Fruit fly (Drosophila melanogaster): ENCODE data around the gene Pcyt2.

Pcyt2 gene

dm6 chr3L:1602064-1602832 lies 49.0 kb downstream of the Pcyt2 start, which contains the start of gene CG12104 (continued):
- TF ChIP-seq CG11456 (GFP tag; IDR thresholded peaks at IDR 0.05) (no peak), CG4617 (GFP tag; optimal IDR thresholded peaks at IDR 0.05; ENCODE audit: borderline replicate concordance) (peak; percentile 68), Fer2 (tag; optimal IDR thresholded peaks at IDR 0.05) (no peak), CG30431 (GFP tag; optimal IDR thresholded peaks at IDR 0.05) (no peak), Bdp1 (GFP tag; optimal IDR thresholded peaks at IDR 0.05) (no peak), row (GFP tag; IDR thresholded peaks at IDR 0.05) (peak; percentile 71), HmgD (GFP tag; optimal IDR thresholded peaks at IDR 0.05) (no peak), run (tag; optimal IDR thresholded peaks at IDR 0.05) (peak; percentile 18), CG17829 (tag; optimal IDR thresholded peaks at IDR 0.05) (peak; percentile 29), Blimp-1 (GFP tag; optimal IDR thresholded peaks at IDR 0.05) (no peak), Antp (GFP tag; optimal IDR thresholded peaks at IDR 0.05) (no peak), chm (GFP tag; IDR thresholded peaks at IDR 0.05) (no peak), CG8944 (GFP tag; optimal IDR thresholded peaks at IDR 0.05) (no peak), Sin3A (optimal IDR thresholded peaks at IDR 0.05) (peak; percentile 15), CG10321 (GFP tag; IDR thresholded peaks at IDR 0.05) (no peak), Elba2 (GFP tag; optimal IDR thresholded peaks at IDR 0.05) (no peak), bab2 (GFP tag; optimal IDR thresholded peaks at IDR 0.05) (no peak), grau (tag; optimal IDR thresholded peaks at IDR 0.05) (peak; percentile 37), MBD-R2 (GFP tag; IDR thresholded peaks at IDR 0.05) (peak; percentile 75), Ssrp (tag; optimal IDR thresholded peaks at IDR 0.05) (no peak), zen2 (GFP tag; IDR thresholded peaks at IDR 0.05; ENCODE audit: partially characterized antibody) (no peak), lov (optimal IDR thresholded peaks at IDR 0.05) (no peak), lov (GFP tag; IDR thresholded peaks at IDR 0.05) (no peak), unc-4 (GFP tag; IDR thresholded peaks at IDR 0.05; ENCODE audit: partially characterized antibody) (no peak), gcm (GFP tag; optimal IDR thresholded peaks at IDR 0.05) (peak; percentile 19), CG15479 (GFP tag; optimal IDR thresholded peaks at IDR 0.05) (peak; percentile 91), fru (optimal IDR thresholded peaks at IDR 0.05) (no peak), CG11723 (GFP tag; optimal IDR thresholded peaks at IDR 0.05) (no peak), CG31365 (tag; optimal IDR thresholded peaks at IDR 0.05) (no peak), az2 (GFP tag; optimal IDR thresholded peaks at IDR 0.05) (no peak), crol (GFP tag; IDR thresholded peaks at IDR 0.05) (peak; percentile 96), Atf3 (GFP tag; optimal IDR thresholded peaks at IDR 0.05) (no peak), CG16863 (GFP tag; optimal IDR thresholded peaks at IDR 0.05) (no peak), grn (GFP tag; optimal IDR thresholded peaks at IDR 0.05) (peak; percentile 79), tna (GFP tag; IDR thresholded peaks at IDR 0.05; ENCODE audit: partially characterized antibody) (no peak), Sox102F (GFP tag; optimal IDR thresholded peaks at IDR 0.05) (no peak), eyg (GFP tag; optimal IDR thresholded peaks at IDR 0.05) (no peak), Dip3 (GFP tag; optimal IDR thresholded peaks at IDR 0.05) (no peak), CG34376 (GFP tag; optimal IDR thresholded peaks at IDR 0.05) (peak; percentile 55), prd (optimal IDR thresholded peaks at IDR 0.05) (no peak), prd (GFP tag; IDR thresholded peaks at IDR 0.05) (no peak), CG9817 (tag; optimal IDR thresholded peaks at IDR 0.05) (no peak), Nf-YC (tag; optimal IDR thresholded peaks at IDR 0.05) (no peak), stwl (tag; optimal IDR thresholded peaks at IDR 0.05) (no peak), HmgZ (tag; optimal IDR thresholded peaks at IDR 0.05) (peak; percentile 38), sisA (GFP tag; IDR thresholded peaks at IDR 0.05) (no peak), dpn (GFP tag; optimal IDR thresholded peaks at IDR 0.05) (no peak), Sry-δ (GFP tag; optimal IDR thresholded peaks at IDR 0.05) (no peak), CG3726 (GFP tag; IDR thresholded peaks at IDR 0.05) (no peak), CG32772 (GFP tag; IDR thresholded peaks at IDR 0.05) (no peak), Rx (GFP tag; IDR thresholded peaks at IDR 0.05) (no peak), NfI (GFP tag; optimal IDR thresholded peaks at IDR 0.05) (peak; percentile 44)

Measured in whole organism, embryonic.